Worm (Caenorhabditis elegans) whole organism, midembryonic: ENCODE measurements around the gene T27E4.5.

Experiments used
- klf-2 ChIP-seq: fragments of 200-800 bp; sonication (Bioruptor generic); conservative IDR thresholded peaks from 2 replicates; pipeline ENCODE4 v1.3.6; 2022; ENCODE audit warnings: missing genetic modification reagents, missing genetic modification characterization, missing compliant biosample characterization
- tab-1 ChIP-seq: fragments of 200-800 bp; sonication (Bioruptor generic); IDR thresholded peaks from 2 replicates; pipeline ENCODE4 v1.3.6; 2022; ENCODE audit warnings: missing genetic modification characterization, missing compliant biosample characterization

ce11 chrV:9092209-9092608 is 22.6 kb upstream of the T27E4.5 start, which contains the start of gene T27E4.1:
- TF ChIP-seq klf-2, result no peak
- no peak for TF ChIP-seq tab-1
